Worm (Caenorhabditis elegans): ENCODE data around the gene nep-25.

- TF ChIP-seq lin-15B (tag; optimal IDR thresholded peaks at IDR 0.05), result no peak
- no peak for TF ChIP-seq nhr-47 (tag; optimal IDR thresholded peaks at IDR 0.05)
- no peak for TF ChIP-seq alr-1 (tag; optimal IDR thresholded peaks at IDR 0.05; ENCODE audit: borderline replicate concordance)
- TF ChIP-seq nhr-11 (tag; optimal IDR thresholded peaks at IDR 0.05), result no peak
- TF ChIP-seq lsy-2 (tag; optimal IDR thresholded peaks at IDR 0.05), result peak in 1 of 2 experiments; percentile 15
- no peak for TF ChIP-seq aly-2 (tag; optimal IDR thresholded peaks at IDR 0.05)
- no peak for TF ChIP-seq ceh-88 (GFP tag; IDR thresholded peaks at IDR 0.05)
- no peak for TF ChIP-seq Y116A8C.19 (tag; optimal IDR thresholded peaks at IDR 0.05; ENCODE audit: borderline replicate concordance)
- TF ChIP-seq fkh-10 (GFP tag; optimal IDR thresholded peaks at IDR 0.05), result no peak
- TF ChIP-seq lin-39 (tag; optimal IDR thresholded peaks at IDR 0.05), result no peak
- peak; percentile 48 for TF ChIP-seq dsc-1 (tag; optimal IDR thresholded peaks at IDR 0.05)
- no peak for TF ChIP-seq tbx-2 (tag; optimal IDR thresholded peaks at IDR 0.05)
Observed at ce11 chrII:5871508-5871907, 29.5 kb downstream of the nep-25 start.

Data from whole organism, L1 larva.